Fruit fly (Drosophila melanogaster): Measurements from ENCODE around the gene pck.

- TF ChIP-seq Hnf4 (GFP tag; optimal IDR thresholded peaks at IDR 0.05): no peak
- no peak for TF ChIP-seq lola (GFP tag; optimal IDR thresholded peaks at IDR 0.05)
- TF ChIP-seq woc (GFP tag; optimal IDR thresholded peaks at IDR 0.05): no peak
- no peak for TF ChIP-seq psq (GFP tag; optimal IDR thresholded peaks at IDR 0.05)
- no peak for TF ChIP-seq fru (GFP tag; optimal IDR thresholded peaks at IDR 0.05)
- TF ChIP-seq usp (GFP tag; optimal IDR thresholded peaks at IDR 0.05): no peak
- TF ChIP-seq jim (GFP tag; optimal IDR thresholded peaks at IDR 0.05): no peak
- TF ChIP-seq pan (optimal IDR thresholded peaks at IDR 0.05): no peak
- TF ChIP-seq GATAd (GFP tag; optimal IDR thresholded peaks at IDR 0.05): no peak
- TF ChIP-seq br (GFP tag; optimal IDR thresholded peaks at IDR 0.05): no peak
- no peak for TF ChIP-seq Sp1 (GFP tag; optimal IDR thresholded peaks at IDR 0.05)
- TF ChIP-seq Abd-B (GFP tag; optimal IDR thresholded peaks at IDR 0.05): no peak
Observed at dm6 chrX:1508241-1508823, 37.9 kb downstream of the pck start.

All from whole organism, wandering third instar larva.